Worm (Caenorhabditis elegans): ENCODE measurements around the gene sav-1.
A peak's percentile ranks its signal among the peaks of the same experiment; 100 is the strongest.

Gene sav-1

DNA sequence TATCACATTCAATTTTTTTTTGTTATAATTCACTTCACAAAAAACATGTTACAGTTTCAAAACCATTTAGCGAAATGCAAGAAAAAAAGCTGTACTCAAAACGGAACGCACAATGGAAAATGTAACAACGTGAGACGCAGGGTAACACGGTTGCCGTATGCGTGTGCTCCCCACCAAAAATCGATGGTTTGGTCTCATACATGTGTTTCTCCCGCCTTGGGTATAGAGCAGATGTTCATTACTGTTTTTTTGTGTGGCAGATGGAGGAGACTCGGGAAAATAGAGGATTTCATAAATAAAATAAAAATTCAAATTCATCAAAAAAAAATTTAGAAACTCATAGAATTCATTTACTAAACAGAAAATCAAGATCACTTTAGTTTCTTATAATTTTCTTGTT is 26.0 kb downstream of the sav-1 start, which contains the start of gene AH9.3:
Gene AH9.3, minus strand, starts transcription at position 101 of the 400 bp plus-strand sequence.
- TF ChIP-seq ceh-48 (tag; optimal IDR thresholded peaks at IDR 0.05) = peak; percentile 32
- TF ChIP-seq ceh-30 (tag; optimal IDR thresholded peaks at IDR 0.05) = no peak

DNA sequence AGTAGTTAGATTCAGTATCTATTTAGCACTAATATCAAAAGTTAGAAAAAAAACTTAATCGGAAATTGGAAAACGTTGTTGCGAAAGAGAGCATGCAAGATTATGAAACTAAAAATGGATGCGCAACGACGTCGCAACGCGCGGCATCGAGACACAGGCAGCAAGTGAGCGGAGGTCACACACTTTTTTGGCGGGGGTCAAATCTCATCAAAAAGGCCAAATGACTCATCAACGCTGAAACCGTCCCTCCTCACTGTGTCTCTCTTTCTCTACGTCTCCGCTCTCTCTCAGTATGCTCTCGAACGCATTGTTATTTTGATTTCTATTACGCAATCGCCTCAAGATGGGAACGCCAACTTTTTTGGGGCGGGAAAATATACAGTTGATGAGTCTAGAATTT is 28.6 kb downstream of the sav-1 start:
- no peak for TF ChIP-seq Y22D7AL.16 (tag; optimal IDR thresholded peaks at IDR 0.05)
- TF ChIP-seq hlh-15 (tag; optimal IDR thresholded peaks at IDR 0.05) = no peak
- no peak for TF ChIP-seq ceh-48 (tag; optimal IDR thresholded peaks at IDR 0.05)
- TF ChIP-seq elt-2 (tag; optimal IDR thresholded peaks at IDR 0.05) = peak; percentile 4
- no peak for TF ChIP-seq npax-4 (tag; optimal IDR thresholded peaks at IDR 0.05)

DNA sequence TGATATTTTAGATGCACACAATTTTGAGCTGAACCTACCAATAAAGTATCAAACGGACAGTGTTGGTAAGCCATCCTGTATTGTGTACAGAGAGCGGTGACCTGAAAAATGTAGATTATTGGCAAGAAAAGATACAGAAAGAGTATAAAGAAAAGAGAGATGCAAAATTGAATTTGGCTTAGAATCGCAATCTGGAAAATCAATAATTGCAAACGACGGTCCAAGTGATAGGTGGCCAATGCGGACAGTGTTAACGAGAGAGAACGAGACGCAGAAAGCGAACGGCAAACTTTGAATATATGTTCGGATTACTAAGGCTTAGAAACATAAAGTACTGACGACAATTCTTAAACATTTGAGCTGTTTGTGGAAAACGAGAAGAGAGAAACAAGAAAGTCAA is 29.0 kb downstream of the sav-1 start, which contains the start of gene crn-4:
Gene crn-4, minus strand, starts transcription at position 101 of the 400 bp plus-strand sequence.
- TF ChIP-seq ahr-1 (tag; optimal IDR thresholded peaks at IDR 0.05) (no peak), ceh-6 (GFP tag; optimal IDR thresholded peaks at IDR 0.05) (no peak), ceh-31 (tag; optimal IDR thresholded peaks at IDR 0.05) (no peak)

DNA sequence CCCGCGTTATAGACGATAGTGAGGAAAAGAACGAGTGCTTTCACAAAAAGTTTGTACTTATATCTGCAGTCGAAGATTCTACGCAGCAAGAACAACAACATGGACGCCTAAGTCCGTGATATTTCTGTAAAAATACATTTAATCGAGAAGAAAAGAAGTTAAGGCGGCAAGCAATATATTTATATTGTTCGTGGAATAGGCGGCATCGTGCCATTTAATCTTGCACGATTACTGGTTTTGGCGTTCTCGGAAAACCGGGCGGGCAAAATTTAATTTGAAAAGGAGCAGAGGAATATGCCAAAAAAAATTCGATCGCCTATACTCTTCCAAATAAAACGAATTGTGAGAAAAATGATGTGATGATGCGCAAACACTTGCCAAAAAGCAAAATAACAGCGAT is 40.1 kb downstream of the sav-1 start, which contains the start of gene AH9.1:
Gene AH9.1, minus strand, starts transcription at position 101 of the 400 bp plus-strand sequence.
- TF ChIP-seq C38D4.7 (GFP tag; optimal IDR thresholded peaks at IDR 0.05) = no peak
- no peak for TF ChIP-seq npax-4 (tag; optimal IDR thresholded peaks at IDR 0.05)
- no peak for TF ChIP-seq lim-6 (tag; optimal IDR thresholded peaks at IDR 0.05)
- TF ChIP-seq mec-3 (tag; optimal IDR thresholded peaks at IDR 0.05; ENCODE audit: borderline replicate concordance) = no peak
- TF ChIP-seq ceh-2 (tag; optimal IDR thresholded peaks at IDR 0.05) = no peak
- TF ChIP-seq pag-3 (tag; optimal IDR thresholded peaks at IDR 0.05; ENCODE audit: borderline replicate concordance) = no peak

DNA sequence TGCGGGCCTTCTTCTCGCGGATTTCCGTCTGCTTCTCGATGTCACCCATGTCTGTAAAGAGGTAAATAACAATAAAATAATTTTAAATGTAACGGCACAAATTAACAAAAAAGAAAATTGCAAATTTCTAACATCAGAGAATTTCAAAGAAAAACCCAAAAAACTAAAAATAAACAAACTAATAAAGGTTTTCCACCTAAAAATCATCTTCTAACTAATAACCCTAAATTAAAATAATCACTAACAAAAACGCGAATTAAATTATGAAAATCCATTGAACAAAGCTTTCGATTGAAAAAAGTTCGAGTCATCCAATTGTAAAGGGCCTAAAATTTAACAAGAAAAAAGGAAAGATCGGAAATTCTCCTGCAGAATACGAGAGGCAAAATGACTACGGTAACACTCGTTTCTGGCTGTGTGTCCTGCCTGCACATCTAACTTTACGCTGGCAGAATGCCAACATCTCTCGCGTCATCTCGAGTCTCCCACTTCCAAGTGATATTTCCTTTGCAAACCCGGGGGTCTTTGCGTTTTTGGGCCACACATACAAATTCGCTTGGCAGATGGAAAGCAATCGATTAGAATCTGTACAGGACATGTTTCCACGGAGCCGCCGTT is 44.3 kb downstream of the sav-1 start, which contains the start of gene rpl-11.2:
Gene rpl-11.2, minus strand, starts transcription at position 51 of the 618 bp plus-strand sequence.
- TF ChIP-seq unc-3 (GFP tag; conservative IDR thresholded peaks at IDR 0.05) (peak; percentile 44; the same call in 1 of the 2 replicates), unc-3 (tag; optimal IDR thresholded peaks at IDR 0.05) (peak; percentile 44), pqm-1 (tag; optimal IDR thresholded peaks at IDR 0.05) (no peak), pax-1 (tag; optimal IDR thresholded peaks at IDR 0.05) (peak; percentile 76), ceh-24 (tag; optimal IDR thresholded peaks at IDR 0.05) (no peak), tbx-2 (tag; optimal IDR thresholded peaks at IDR 0.05) (peak; percentile 85), fkh-6 (tag; optimal IDR thresholded peaks at IDR 0.05) (peak; percentile 34), ceh-22 (tag; optimal IDR thresholded peaks at IDR 0.05) (peak; percentile 23), ceh-45 (GFP tag; IDR thresholded peaks at IDR 0.05) (no peak; the same call in 1 of the 2 replicates), K02D7.2 (tag; optimal IDR thresholded peaks at IDR 0.05) (peak; percentile 24), gmeb-2 (tag; optimal IDR thresholded peaks at IDR 0.05) (no peak), K09A11.1 (tag; optimal IDR thresholded peaks at IDR 0.05; ENCODE audit: insufficient read depth) (peak; percentile 24), mec-3 (tag; optimal IDR thresholded peaks at IDR 0.05; ENCODE audit: borderline replicate concordance) (no peak), dve-1 (tag; optimal IDR thresholded peaks at IDR 0.05) (peak; percentile 87), ceh-48 (tag; optimal IDR thresholded peaks at IDR 0.05) (peak; percentile 47), sox-4 (tag; optimal IDR thresholded peaks at IDR 0.05) (peak; percentile 21), ceh-19 (GFP tag; optimal IDR thresholded peaks at IDR 0.05) (no peak), ama-1 (optimal IDR thresholded peaks at IDR 0.05) (no peak), ceh-6 (GFP tag; optimal IDR thresholded peaks at IDR 0.05) (no peak), C38D4.7 (GFP tag; optimal IDR thresholded peaks at IDR 0.05) (no peak), ref-2 (tag; optimal IDR thresholded peaks at IDR 0.05) (peak; percentile 79), ets-4 (tag; optimal IDR thresholded peaks at IDR 0.05) (peak; percentile 58), lim-6 (tag; optimal IDR thresholded peaks at IDR 0.05) (no peak), rnt-1 (tag; optimal IDR thresholded peaks at IDR 0.05) (peak; percentile 63), ceh-30 (tag; optimal IDR thresholded peaks at IDR 0.05) (peak; percentile 84), ceh-31 (tag; optimal IDR thresholded peaks at IDR 0.05) (peak; percentile 78), ceh-18 (tag; optimal IDR thresholded peaks at IDR 0.05) (peak; percentile 85), nfya-1 (tag; optimal IDR thresholded peaks at IDR 0.05) (peak; percentile 97), unc-42 (tag; optimal IDR thresholded peaks at IDR 0.05) (peak; percentile 84), madf-2 (tag; optimal IDR thresholded peaks at IDR 0.05) (peak; percentile 60), hlh-6 (tag; optimal IDR thresholded peaks at IDR 0.05) (no peak), ceh-9 (tag; optimal IDR thresholded peaks at IDR 0.05) (no peak), elt-2 (tag; optimal IDR thresholded peaks at IDR 0.05) (peak; percentile 66), unc-55 (GFP tag; optimal IDR thresholded peaks at IDR 0.05) (peak; percentile 74), F13H6.1 (tag; optimal IDR thresholded peaks at IDR 0.05) (peak; percentile 28), hlh-30 (tag; optimal IDR thresholded peaks at IDR 0.05; ENCODE audit: insufficient read depth) (peak; percentile 57), pros-1 (tag; optimal IDR thresholded peaks at IDR 0.05) (peak; percentile 5)

All from whole organism, late embryonic.